Fruit fly (Drosophila melanogaster): ENCODE results near the gene CG43175.

- no peak for TF ChIP-seq Abd-B (GFP tag; optimal IDR thresholded peaks at IDR 0.05)
- TF ChIP-seq pan (optimal IDR thresholded peaks at IDR 0.05) = no peak
- peak; percentile 33 for TF ChIP-seq usp (GFP tag; optimal IDR thresholded peaks at IDR 0.05)
- peak; percentile 86 for TF ChIP-seq br (GFP tag; optimal IDR thresholded peaks at IDR 0.05)
- TF ChIP-seq h (GFP tag; optimal IDR thresholded peaks at IDR 0.05) = peak; percentile 90
Measured at dm6 chr3R:17679368-17679997, 49.0 kb downstream of the CG43175 start.
